Comparison of ENCODE assay signal across 5 fruit fly cellular contexts in the genomic region with DNA sequence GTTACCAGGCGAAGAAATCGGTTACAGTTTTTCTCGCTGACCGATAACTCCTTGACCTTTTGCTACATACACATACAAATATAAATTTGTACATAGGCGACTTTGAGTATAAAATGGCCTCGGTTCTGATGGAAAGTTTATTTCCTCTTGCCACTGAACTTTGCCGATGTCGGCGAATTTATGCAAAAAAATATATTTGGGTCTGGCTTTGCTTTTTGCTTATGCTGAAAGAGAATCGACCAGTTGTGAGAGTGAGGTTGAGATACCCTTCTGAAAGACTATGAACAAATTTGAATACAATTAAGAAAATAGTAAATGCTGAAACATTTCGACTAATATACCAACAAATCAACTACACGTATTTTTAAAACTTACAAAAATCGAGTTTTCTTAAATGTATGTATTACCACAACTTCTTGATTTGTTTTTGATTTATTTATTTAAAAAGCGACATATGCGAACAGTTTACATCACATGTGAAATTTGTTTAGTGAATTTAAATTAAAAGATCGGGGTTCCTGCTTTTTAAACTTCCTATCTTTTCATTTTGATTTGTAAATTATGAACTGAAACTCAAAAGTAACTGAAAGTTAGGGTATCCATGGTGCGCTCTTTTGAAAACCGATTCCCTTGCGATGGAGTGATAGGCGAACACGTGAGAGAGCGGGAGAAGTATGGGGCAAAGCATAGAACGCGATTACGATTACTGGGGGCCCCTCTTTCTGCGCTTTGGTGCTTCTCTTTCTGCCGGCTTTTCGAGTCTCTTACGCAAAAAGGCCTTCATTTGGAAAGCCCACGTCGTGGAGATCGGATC.
TF ChIP-seq lines count a peak whose summit lies in the region.

No protein-coding gene starts in this region.

TF ChIP-seq in whole organism, adult, 20 proteins besides CTCF, POLR2A, EP300 and RAD21 (continued from another document):
- peak; percentile 79 for TF ChIP-seq CG5204 (GFP tag; optimal IDR thresholded peaks at IDR 0.05; lab: Kevin White, UChicago)
- TF ChIP-seq CG14711 (tag; optimal IDR thresholded peaks at IDR 0.05; lab: Kevin White, UChicago): peak; percentile 57
- peak; percentile 84 for TF ChIP-seq bab1 (GFP tag; optimal IDR thresholded peaks at IDR 0.05; lab: Kevin White, UChicago)
- TF ChIP-seq cic (GFP tag; optimal IDR thresholded peaks at IDR 0.05; lab: Kevin White, UChicago): peak; percentile 51

TF ChIP-seq in whole organism, embryonic, 481 proteins besides CTCF, POLR2A, EP300 and RAD21 (continued from another document and continues in another):
- TF ChIP-seq Poxn (GFP tag; IDR thresholded peaks at IDR 0.05; lab: Robert Waterston, UW): no peak
- peak; percentile 81 for TF ChIP-seq CG17385 (GFP tag; optimal IDR thresholded peaks at IDR 0.05; lab: Kevin White, UChicago)
- TF ChIP-seq CG15601 (tag; optimal IDR thresholded peaks at IDR 0.05; lab: Kevin White, UChicago): peak; percentile 74
- TF ChIP-seq vnd (GFP tag; IDR thresholded peaks at IDR 0.05; lab: Robert Waterston, UW; ENCODE audit: partially characterized antibody): no peak
- peak; percentile 84 for TF ChIP-seq Fer1 (GFP tag; optimal IDR thresholded peaks at IDR 0.05; lab: Kevin White, UChicago)
- TF ChIP-seq cato (GFP tag; optimal IDR thresholded peaks at IDR 0.05; lab: Kevin White, UChicago; ENCODE audit: borderline replicate concordance): peak; percentile 17
- TF ChIP-seq CG1024 (GFP tag; IDR thresholded peaks at IDR 0.05; lab: Robert Waterston, UW): no peak
- TF ChIP-seq Sox100B (GFP tag; optimal IDR thresholded peaks at IDR 0.05; lab: Kevin White, UChicago): peak; percentile 88
- TF ChIP-seq NC2β (GFP tag; optimal IDR thresholded peaks at IDR 0.05; lab: Kevin White, UChicago): no peak
- TF ChIP-seq fd3F (GFP tag; optimal IDR thresholded peaks at IDR 0.05; lab: Kevin White, UChicago): peak; percentile 68
- TF ChIP-seq zen2 (GFP tag; IDR thresholded peaks at IDR 0.05; lab: Robert Waterston, UW; ENCODE audit: partially characterized antibody): no peak
- peak; percentile 88 for TF ChIP-seq CG30403 (GFP tag; optimal IDR thresholded peaks at IDR 0.05; lab: Kevin White, UChicago)
- TF ChIP-seq CG13775 (GFP tag; optimal IDR thresholded peaks at IDR 0.05; lab: Kevin White, UChicago): peak; percentile 86
- TF ChIP-seq CG31224 (GFP tag; IDR thresholded peaks at IDR 0.05; lab: Robert Waterston, UW): peak; percentile 34; the same call in 1 of the 2 replicates
- TF ChIP-seq row (GFP tag; IDR thresholded peaks at IDR 0.05; lab: Robert Waterston, UW): peak; percentile 91
- TF ChIP-seq Myb (GFP tag; optimal IDR thresholded peaks at IDR 0.05; lab: Kevin White, UChicago): peak; percentile 44
- TF ChIP-seq CG9727 (GFP tag; optimal IDR thresholded peaks at IDR 0.05; lab: Kevin White, UChicago): peak; percentile 88
- peak; percentile 55 for TF ChIP-seq Usf (GFP tag; optimal IDR thresholded peaks at IDR 0.05; lab: Kevin White, UChicago)
- peak; percentile 69 for TF ChIP-seq HHEX (GFP tag; optimal IDR thresholded peaks at IDR 0.05; lab: Kevin White, UChicago)
- no peak for TF ChIP-seq rib (GFP tag; IDR thresholded peaks at IDR 0.05; lab: Robert Waterston, UW)
- peak; percentile 35 for TF ChIP-seq chn (GFP tag; optimal IDR thresholded peaks at IDR 0.05; lab: Kevin White, UChicago)
- peak; percentile 75 for TF ChIP-seq phol (tag; optimal IDR thresholded peaks at IDR 0.05; lab: Kevin White, UChicago)
- TF ChIP-seq cg (GFP tag; optimal IDR thresholded peaks at IDR 0.05; lab: Kevin White, UChicago): no peak
- TF ChIP-seq gro (GFP tag; optimal IDR thresholded peaks at IDR 0.05; lab: Kevin White, UChicago): peak; percentile 80
- TF ChIP-seq mam (GFP tag; optimal IDR thresholded peaks at IDR 0.05; lab: Kevin White, UChicago): peak; percentile 64
- peak; percentile 34 for TF ChIP-seq repo (GFP tag; optimal IDR thresholded peaks at IDR 0.05; lab: Kevin White, UChicago)
- peak; percentile 49 for TF ChIP-seq CG10462 (GFP tag; optimal IDR thresholded peaks at IDR 0.05; lab: Kevin White, UChicago)
- no peak for TF ChIP-seq CG43689 (GFP tag; IDR thresholded peaks at IDR 0.05; lab: Robert Waterston, UW)
- TF ChIP-seq Nf-YB (GFP tag; optimal IDR thresholded peaks at IDR 0.05; lab: Kevin White, UChicago): peak; percentile 71

TF ChIP-seq in whole organism, prepupa, 60 proteins besides CTCF, POLR2A, EP300 and RAD21 (continued from another document and continues in another):
- TF ChIP-seq fkh (GFP tag; optimal IDR thresholded peaks at IDR 0.05; lab: Kevin White, UChicago) (peak; percentile 71), CG7368 (GFP tag; optimal IDR thresholded peaks at IDR 0.05; lab: Kevin White, UChicago) (peak; percentile 50), Sox15 (GFP tag; optimal IDR thresholded peaks at IDR 0.05; lab: Kevin White, UChicago) (peak; percentile 63), dac (GFP tag; optimal IDR thresholded peaks at IDR 0.05; lab: Kevin White, UChicago) (peak; percentile 50), CG8119 (GFP tag; IDR thresholded peaks at IDR 0.05; lab: Robert Waterston, UW) (peak; percentile 74; the same call in 2 of the 3 replicates), CG6792 (GFP tag; optimal IDR thresholded peaks at IDR 0.05; lab: Kevin White, UChicago) (peak; percentile 75), lz (GFP tag; optimal IDR thresholded peaks at IDR 0.05; lab: Kevin White, UChicago) (peak; percentile 82), CG34406 (GFP tag; optimal IDR thresholded peaks at IDR 0.05; lab: Kevin White, UChicago) (peak; percentile 78), CG11762 (GFP tag; optimal IDR thresholded peaks at IDR 0.05; lab: Kevin White, UChicago; ENCODE audit: insufficient read depth) (peak; percentile 55), achi (GFP tag; optimal IDR thresholded peaks at IDR 0.05; lab: Kevin White, UChicago) (peak; percentile 78), CG1621 (tag; optimal IDR thresholded peaks at IDR 0.05; lab: Kevin White, UChicago) (peak; percentile 48), CG6163 (GFP tag; IDR thresholded peaks at IDR 0.05; lab: Robert Waterston, UW) (0 out of 3 replicates have a peak, but pooled peaks have one; percentile 26), salr (GFP tag; optimal IDR thresholded peaks at IDR 0.05; lab: Kevin White, UChicago) (peak in 1 of 2 experiments; percentile 84), svp (GFP tag; lab: Kevin White, UChicago) (peak; percentile 93), Eip78C (GFP tag; lab: Kevin White, UChicago) (peak; percentile 96), Eip93F (GFP tag; optimal IDR thresholded peaks at IDR 0.05; lab: Kevin White, UChicago) (peak; percentile 45), cyc (GFP tag; optimal IDR thresholded peaks at IDR 0.05; lab: Kevin White, UChicago) (peak; percentile 71), Blimp-1 (GFP tag; optimal IDR thresholded peaks at IDR 0.05; lab: Kevin White, UChicago) (peak; percentile 49), CG4318 (GFP tag; optimal IDR thresholded peaks at IDR 0.05; lab: Kevin White, UChicago) (peak; percentile 67), OdsH (GFP tag; optimal IDR thresholded peaks at IDR 0.05; lab: Kevin White, UChicago) (peak; percentile 74), Ets21C (GFP tag; optimal IDR thresholded peaks at IDR 0.05; lab: Kevin White, UChicago) (peak; percentile 58), CG31627 (GFP tag; optimal IDR thresholded peaks at IDR 0.05; lab: Kevin White, UChicago) (peak; percentile 81), Ets96B (tag; optimal IDR thresholded peaks at IDR 0.05; lab: Kevin White, UChicago) (peak; percentile 69), CG32006 (GFP tag; optimal IDR thresholded peaks at IDR 0.05; lab: Kevin White, UChicago) (peak; percentile 91), spab (GFP tag; optimal IDR thresholded peaks at IDR 0.05; lab: Kevin White, UChicago) (peak; percentile 74), Hr39 (GFP tag; optimal IDR thresholded peaks at IDR 0.05; lab: Kevin White, UChicago) (peak; percentile 72), CG9139 (GFP tag; optimal IDR thresholded peaks at IDR 0.05; lab: Kevin White, UChicago) (peak; percentile 59), topi (GFP tag; optimal IDR thresholded peaks at IDR 0.05; lab: Kevin White, UChicago) (peak; percentile 89), Eip75B (GFP tag; optimal IDR thresholded peaks at IDR 0.05; lab: Kevin White, UChicago) (peak; percentile 85), fd85E (GFP tag; optimal IDR thresholded peaks at IDR 0.05; lab: Kevin White, UChicago) (no peak)

TF ChIP-seq in whole organism, pupa, 21 proteins besides CTCF, POLR2A, EP300 and RAD21 (continued from another document):
- peak; percentile 45 for TF ChIP-seq CG13204 (GFP tag; optimal IDR thresholded peaks at IDR 0.05; lab: Kevin White, UChicago)
- TF ChIP-seq CG32121 (GFP tag; IDR thresholded peaks at IDR 0.05; lab: Robert Waterston, UW): no peak
- TF ChIP-seq CG8301 (tag; optimal IDR thresholded peaks at IDR 0.05; lab: Kevin White, UChicago): peak; percentile 81

TF ChIP-seq in whole organism, wandering third instar larva, 38 proteins besides CTCF, POLR2A, EP300 and RAD21 (continued from another document):
- TF ChIP-seq rgr (GFP tag; optimal IDR thresholded peaks at IDR 0.05; lab: Kevin White, UChicago) (peak; percentile 75), tai (GFP tag; optimal IDR thresholded peaks at IDR 0.05; lab: Kevin White, UChicago) (peak; percentile 69), dmrt93B (GFP tag; optimal IDR thresholded peaks at IDR 0.05; lab: Kevin White, UChicago) (peak; percentile 61), pan (optimal IDR thresholded peaks at IDR 0.05; lab: Kevin White, UChicago) (no peak), Abd-B (GFP tag; optimal IDR thresholded peaks at IDR 0.05; lab: Kevin White, UChicago) (no peak), sage (GFP tag; optimal IDR thresholded peaks at IDR 0.05; lab: Kevin White, UChicago) (peak; percentile 18), dsf (GFP tag; optimal IDR thresholded peaks at IDR 0.05; lab: Kevin White, UChicago; ENCODE audit: borderline replicate concordance) (no peak), sv (GFP tag; optimal IDR thresholded peaks at IDR 0.05; lab: Kevin White, UChicago) (peak; percentile 70), Dfd (GFP tag; optimal IDR thresholded peaks at IDR 0.05; lab: Kevin White, UChicago) (no peak), Hnf4 (GFP tag; optimal IDR thresholded peaks at IDR 0.05; lab: Kevin White, UChicago) (peak; percentile 60), Rel (GFP tag; optimal IDR thresholded peaks at IDR 0.05; lab: Kevin White, UChicago) (peak; percentile 31), Rel (tag; optimal IDR thresholded peaks at IDR 0.05; lab: Kevin White, UChicago) (peak; percentile 21), Vsx2 (GFP tag; optimal IDR thresholded peaks at IDR 0.05; lab: Kevin White, UChicago; ENCODE audit: partially characterized antibody) (no peak), HLH106 (tag; optimal IDR thresholded peaks at IDR 0.05; lab: Kevin White, UChicago) (peak; percentile 77), Mio (GFP tag; optimal IDR thresholded peaks at IDR 0.05; lab: Kevin White, UChicago) (no peak), CG32264 (GFP tag; optimal IDR thresholded peaks at IDR 0.05; lab: Kevin White, UChicago) (peak; percentile 49)
